Worm (Caenorhabditis elegans) whole organism, L4 larva: Measurements from ENCODE around the gene msa-1.

Experiments
- D1046.2 ChIP-seq: fragments of 200-800 bp; sonication (Bioruptor generic); IDR thresholded peaks from 2 replicates; pipeline ENCODE4 v1.3.6; 2022; ENCODE audit warnings: missing genetic modification characterization, missing compliant biosample characterization
- F37D6.2 ChIP-seq: sonication (generic microtip); optimal IDR thresholded peaks from 2 replicates; lab custom pipeline; 2016; ENCODE audit warnings: mild to moderate bottlenecking, missing genetic modification characterization, missing compliant biosample characterization
- F49E8.2 ChIP-seq: sonication (generic microtip); optimal IDR thresholded peaks from 2 replicates; lab custom pipeline; 2016; ENCODE audit warnings: missing compliant biosample characterization, mild to moderate bottlenecking, missing genetic modification characterization, borderline replicate concordance
- Y48G9A.11 ChIP-seq: fragments of 200-800 bp; sonication (Bioruptor generic); IDR thresholded peaks from 2 replicates; pipeline ENCODE4 v1.3.6; 2022; ENCODE audit warnings: missing genetic modification reagents, missing genetic modification characterization, missing compliant biosample characterization
- ZK337.2 ChIP-seq: fragments of 200-800 bp; sonication (Bioruptor generic); IDR thresholded peaks from 2 replicates; pipeline ENCODE4 v1.3.6; 2022; ENCODE audit warnings: missing genetic modification reagents, missing genetic modification characterization, missing compliant biosample characterization
- ZK546.5 ChIP-seq, 2 experiments: sonication (generic microtip); optimal IDR thresholded peaks; 2 replicates each; lab custom pipeline; 2017; ENCODE audit warnings: missing biosample characterization in 2 of 2, missing genetic modification characterization in 2 of 2
- ceh-20 ChIP-seq: fragments of 200-800 bp; sonication (Bioruptor generic); IDR thresholded peaks from 2 replicates; pipeline ENCODE4 v1.3.6; 2022; ENCODE audit warnings: missing genetic modification reagents, missing genetic modification characterization, missing compliant biosample characterization
- ceh-62 ChIP-seq: sonication (generic microtip); optimal IDR thresholded peaks from 2 replicates; lab custom pipeline; 2017; ENCODE audit warnings: missing biosample characterization, missing genetic modification characterization
- cey-2 ChIP-seq: sonication (generic microtip); optimal IDR thresholded peaks from 3 replicates; lab custom pipeline; 2017; ENCODE audit warnings: missing genetic modification characterization, mild to moderate bottlenecking, missing compliant biosample characterization, antibody characterized with exemption, borderline replicate concordance; ENCODE audit not compliant: insufficient read depth
- ctbp-1 ChIP-seq: fragments of 200-800 bp; sonication (Bioruptor generic); IDR thresholded peaks from 2 replicates; pipeline ENCODE4 v1.3.6; 2022; ENCODE audit warnings: missing genetic modification reagents, missing genetic modification characterization, missing compliant biosample characterization
- daf-16 ChIP-seq, 3 experiments: sonication (generic microtip); optimal IDR thresholded peaks; 2 replicates each; lab custom pipeline; 2016 to 2017; ENCODE audit warnings: missing genetic modification characterization in 3 of 3, missing genetic modification reagents in 3 of 3, mild to moderate bottlenecking in 2 of 3, missing compliant biosample characterization in 2 of 3, missing biosample characterization in 1 of 3, moderate library complexity in 1 of 3
- dmd-6 ChIP-seq: fragments of 200-800 bp; sonication (Bioruptor generic); IDR thresholded peaks from 2 replicates; pipeline ENCODE4 v1.3.6; 2022; ENCODE audit warnings: missing genetic modification reagents, missing genetic modification characterization, missing compliant biosample characterization
- dpl-1 ChIP-seq: fragments of 150-350 bp; optimal IDR thresholded peaks from 2 replicates; lab custom pipeline; 2014; ENCODE audit warnings: missing biosample characterization, missing genetic modification reagents, missing genetic modification characterization
- dve-1 ChIP-seq: sonication (generic microtip); optimal IDR thresholded peaks from 2 replicates; lab custom pipeline; 2017; ENCODE audit warnings: antibody characterized with exemption, mild to moderate bottlenecking, missing genetic modification characterization, missing compliant biosample characterization; ENCODE audit not compliant: insufficient read depth
- hlh-11 ChIP-seq: fragments of 200-800 bp; sonication (Bioruptor generic); optimal IDR thresholded peaks from 2 replicates; lab custom pipeline; 2018; ENCODE audit warnings: mild to moderate bottlenecking, missing genetic modification characterization, missing compliant biosample characterization
- hlh-30 ChIP-seq: sonication (generic microtip); optimal IDR thresholded peaks from 2 replicates; lab custom pipeline; 2017; ENCODE audit warnings: antibody characterized with exemption, mild to moderate bottlenecking, missing genetic modification characterization, missing compliant biosample characterization; ENCODE audit not compliant: insufficient read depth
- hmg-1.1 ChIP-seq: fragments of 200-800 bp; sonication (Bioruptor generic); IDR thresholded peaks from 2 replicates; pipeline ENCODE4 v1.3.6; 2022; ENCODE audit warnings: missing genetic modification reagents, missing genetic modification characterization, missing compliant biosample characterization
- jun-1 ChIP-seq: fragments of 150-350 bp; optimal IDR thresholded peaks from 2 replicates; lab custom pipeline; 2014; ENCODE audit warnings: missing biosample characterization, missing genetic modification reagents, missing genetic modification characterization
- lin-15B ChIP-seq: fragments of 150-350 bp; sonication (generic microtip); optimal IDR thresholded peaks from 3 replicates; lab custom pipeline; 2014; ENCODE audit warnings: missing biosample characterization, missing genetic modification characterization
- lin-38 ChIP-seq: fragments of 200-800 bp; sonication (Bioruptor generic); IDR thresholded peaks from 2 replicates; pipeline ENCODE4 v1.3.6; 2022; ENCODE audit warnings: missing genetic modification reagents, missing genetic modification characterization, missing compliant biosample characterization
- lir-3 ChIP-seq: sonication (generic microtip); optimal IDR thresholded peaks from 2 replicates; lab custom pipeline; 2016; ENCODE audit warnings: mild to moderate bottlenecking, missing genetic modification characterization, missing compliant biosample characterization
- mdl-1 ChIP-seq, 2 experiments: fragments of 150-350 bp in 1 of 2; sonication (generic microtip) in 1 of 2; optimal IDR thresholded peaks; 2 replicates each; lab custom pipeline; 2014 to 2017; ENCODE audit warnings: missing biosample characterization in 2 of 2, missing genetic modification characterization in 2 of 2
- mxl-3 ChIP-seq: fragments of 200-800 bp; sonication (Bioruptor generic); optimal IDR thresholded peaks from 2 replicates; lab custom pipeline; 2018; ENCODE audit warnings: mild to moderate bottlenecking, missing genetic modification characterization, missing compliant biosample characterization
- nhr-28 ChIP-seq: fragments of 150-350 bp; optimal IDR thresholded peaks from 2 replicates; lab custom pipeline; 2014; ENCODE audit warnings: missing biosample characterization, missing genetic modification characterization
- nhr-42 ChIP-seq: fragments of 200-800 bp; sonication (Bioruptor generic); IDR thresholded peaks from 2 replicates; pipeline ENCODE4 v1.3.6; 2022; ENCODE audit warnings: missing genetic modification characterization, missing compliant biosample characterization
- nhr-48 ChIP-seq: sonication (generic microtip); optimal IDR thresholded peaks from 2 replicates; lab custom pipeline; 2016; ENCODE audit warnings: mild to moderate bottlenecking, missing genetic modification characterization, missing compliant biosample characterization
- nhr-6 ChIP-seq: fragments of 150-350 bp; optimal IDR thresholded peaks from 2 replicates; lab custom pipeline; 2014; ENCODE audit warnings: missing biosample characterization, missing genetic modification characterization
- nhr-76 ChIP-seq: fragments of 150-350 bp; optimal IDR thresholded peaks from 2 replicates; lab custom pipeline; 2014; ENCODE audit warnings: missing biosample characterization, missing genetic modification characterization
- nhr-77 ChIP-seq: fragments of 150-350 bp; optimal IDR thresholded peaks from 2 replicates; lab custom pipeline; 2014; ENCODE audit warnings: missing biosample characterization, missing genetic modification characterization
- pha-4 ChIP-seq, 2 experiments: fragments of 150-350 bp in 1 of 2; fragments of 200-800 bp in 1 of 2; sonication (Bioruptor generic) in 1 of 2; IDR thresholded peaks in 1 of 2; optimal IDR thresholded peaks in 1 of 2; 2 replicates each; pipeline versions ENCODE4 v1.3.6 to Lab custom; 2014 to 2022; ENCODE audit warnings: missing genetic modification characterization in 2 of 2, missing genetic modification reagents in 2 of 2, missing biosample characterization in 1 of 2, missing compliant biosample characterization in 1 of 2
- pqm-1 ChIP-seq: sonication (generic microtip); optimal IDR thresholded peaks from 2 replicates; lab custom pipeline; 2017; ENCODE audit warnings: missing biosample characterization, missing genetic modification characterization
- saeg-2 ChIP-seq: fragments of 200-800 bp; sonication (Bioruptor generic); IDR thresholded peaks from 2 replicates; pipeline ENCODE4 v1.3.6; 2022; ENCODE audit warnings: missing genetic modification reagents, missing genetic modification characterization, missing compliant biosample characterization
- sdz-12 ChIP-seq: fragments of 200-800 bp; sonication (Bioruptor generic); optimal IDR thresholded peaks from 2 replicates; lab custom pipeline; 2018; ENCODE audit warnings: mild to moderate bottlenecking, missing genetic modification characterization, missing compliant biosample characterization
- spr-1 ChIP-seq: sonication (generic microtip); optimal IDR thresholded peaks from 2 replicates; lab custom pipeline; 2016; ENCODE audit warnings: mild to moderate bottlenecking, missing genetic modification characterization, missing compliant biosample characterization
- tag-97 ChIP-seq: fragments of 200-800 bp; sonication (Bioruptor generic); IDR thresholded peaks from 2 replicates; pipeline ENCODE4 v1.3.6; 2022; ENCODE audit warnings: missing genetic modification characterization, missing compliant biosample characterization
- unc-130 ChIP-seq: sonication (generic microtip); optimal IDR thresholded peaks from 2 replicates; lab custom pipeline; 2016; ENCODE audit warnings: missing genetic modification reagents, missing genetic modification characterization, missing compliant biosample characterization
- unc-62 ChIP-seq, 3 experiments: fragments of 150-350 bp in 1 of 3; sonication (generic microtip); optimal IDR thresholded peaks in 2 of 3; peaks in 1 of 3; 1 replicate in 1 of 3; 2 replicates in 2 of 3; lab custom pipeline; 2014 to 2017; ENCODE audit warnings: missing biosample characterization in 3 of 3, missing genetic modification characterization in 3 of 3, missing genetic modification reagents in 3 of 3, missing genotype in 1 of 3
- zfp-2 ChIP-seq: sonication (generic microtip); optimal IDR thresholded peaks from 2 replicates; lab custom pipeline; 2016; ENCODE audit warnings: mild to moderate bottlenecking, missing genetic modification characterization, missing compliant biosample characterization
- ztf-11 ChIP-seq: fragments of 150-350 bp; optimal IDR thresholded peaks from 2 replicates; lab custom pipeline; 2014; ENCODE audit warnings: missing biosample characterization, missing genetic modification characterization

msa-1 gene

ce11 chrIV:9112019-9112418 lies 23.6 kb downstream of the msa-1 start:
- no peak for TF ChIP-seq daf-16 (GFP tag; optimal IDR thresholded peaks at IDR 0.05; lab: Kevin White, UChicago)
- TF ChIP-seq daf-16 (tag; optimal IDR thresholded peaks at IDR 0.05; lab: Kevin White, UChicago), result peak; percentile 52
- TF ChIP-seq zfp-2 (tag; lab: Kevin White, UChicago), result no peak
- TF ChIP-seq ctbp-1, result no peak
- no peak for TF ChIP-seq lin-15B (tag; lab: Kevin White, UChicago)
- peak; percentile 64 for TF ChIP-seq cey-2 (tag; lab: Kevin White, UChicago)
- TF ChIP-seq dpl-1 (GFP tag; lab: Kevin White, UChicago), result peak; percentile 15
- TF ChIP-seq hlh-11 (tag; lab: Kevin White, UChicago), result peak; percentile 72
- no peak for TF ChIP-seq nhr-77 (tag; lab: Kevin White, UChicago)
- no peak for TF ChIP-seq D1046.2 (GFP tag; lab: Robert Waterston, UW)
- no peak for TF ChIP-seq nhr-48 (tag; lab: Kevin White, UChicago)
- peak; percentile 68 for TF ChIP-seq mxl-3 (GFP tag; lab: Kevin White, UChicago)
- TF ChIP-seq saeg-2 (GFP tag; lab: Robert Waterston, UW), result no peak
- no peak for TF ChIP-seq unc-130 (GFP tag; lab: Kevin White, UChicago)
- TF ChIP-seq ztf-11 (tag; lab: Kevin White, UChicago), result no peak
- TF ChIP-seq pqm-1 (tag; lab: Kevin White, UChicago), result peak; percentile 91
- no peak for TF ChIP-seq ZK546.5 (tag; optimal IDR thresholded peaks at IDR 0.05; lab: Kevin White, UChicago)
- TF ChIP-seq dmd-6 (GFP tag; lab: Robert Waterston, UW), result peak; percentile 70
- TF ChIP-seq unc-62 (GFP tag; optimal IDR thresholded peaks at IDR 0.05 in 1 of 2; lab: Kevin White, UChicago), result no peak
- TF ChIP-seq unc-62 (tag; optimal IDR thresholded peaks at IDR 0.05; lab: Kevin White, UChicago), result no peak
- TF ChIP-seq dve-1 (tag; lab: Kevin White, UChicago), result peak; percentile 57
- no peak for TF ChIP-seq lin-38
- TF ChIP-seq pha-4 (GFP tag; IDR thresholded peaks at IDR 0.05; lab: Robert Waterston, UW), result no peak
- no peak for TF ChIP-seq pha-4 (tag; optimal IDR thresholded peaks at IDR 0.05; lab: Kevin White, UChicago)
- TF ChIP-seq hlh-30, result peak; percentile 18
- TF ChIP-seq mdl-1 (tag; optimal IDR thresholded peaks at IDR 0.05; lab: Kevin White, UChicago), result no peak
- no peak for TF ChIP-seq jun-1 (tag; lab: Kevin White, UChicago)
- no peak for TF ChIP-seq hmg-1.1
- no peak for TF ChIP-seq ceh-20 (GFP tag; lab: Robert Waterston, UW)
- no peak for TF ChIP-seq spr-1 (tag; lab: Kevin White, UChicago)
- TF ChIP-seq nhr-28 (tag; lab: Kevin White, UChicago), result peak; percentile 80
- TF ChIP-seq lir-3 (tag; lab: Kevin White, UChicago), result no peak
- no peak for TF ChIP-seq nhr-76 (tag; lab: Kevin White, UChicago)

- TF ChIP-seq ztf-11 (tag; lab: Kevin White, UChicago) (no peak), sdz-12 (GFP tag; lab: Kevin White, UChicago) (no peak), Y48G9A.11 (no peak), ceh-62 (tag; lab: Kevin White, UChicago) (no peak), nhr-6 (tag; lab: Kevin White, UChicago) (peak; percentile 57), F37D6.2 (tag; lab: Kevin White, UChicago) (no peak), tag-97 (GFP tag; lab: Robert Waterston, UW) (no peak), dve-1 (tag; lab: Kevin White, UChicago) (peak; percentile 13), ZK337.2 (no peak), nhr-42 (GFP tag; lab: Robert Waterston, UW) (no peak), F49E8.2 (tag; lab: Kevin White, UChicago) (no peak)
Observed at ce11 chrIV:9114078-9114477, 25.7 kb downstream of the msa-1 start.
